Worm (Caenorhabditis elegans) whole organism, dauer: Measurements from ENCODE around the gene tra-2.

Experiments
- unc-62 ChIP-seq: sonication (generic microtip); optimal IDR thresholded peaks from 2 replicates; lab custom pipeline; 2017; ENCODE audit warnings: missing biosample characterization, missing genetic modification reagents, missing genetic modification characterization

tra-2 gene

ce11 chrII:6958136-6958535 lies 7.3 kb downstream of the tra-2 start:
- no peak for TF ChIP-seq unc-62 (GFP tag; lab: Kevin White, UChicago)

- no peak for TF ChIP-seq unc-62 (GFP tag; lab: Kevin White, UChicago)
Observed at ce11 chrII:6955084-6955697, 10.3 kb downstream of the tra-2 start.

- no peak for TF ChIP-seq unc-62 (GFP tag; lab: Kevin White, UChicago)
Observed at ce11 chrII:6951250-6951806, 14.1 kb downstream of the tra-2 start, which contains the start of the genes malt-1 and ceh-38. malt-1 (minus strand) TSS chrII:6951300. ceh-38 (plus strand) TSS chrII:6951526.

- TF ChIP-seq unc-62 (GFP tag; lab: Kevin White, UChicago): no peak
Observed at ce11 chrII:6943299-6944051, 22.0 kb downstream of the tra-2 start.

ce11 chrII:6941520-6941919 lies 24.0 kb downstream of the tra-2 start:
- no peak for TF ChIP-seq unc-62 (GFP tag; lab: Kevin White, UChicago)

- TF ChIP-seq unc-62 (GFP tag; lab: Kevin White, UChicago): no peak
Observed at ce11 chrII:6940726-6941230, 24.7 kb downstream of the tra-2 start.

- TF ChIP-seq unc-62 (GFP tag; lab: Kevin White, UChicago): no peak
Observed at ce11 chrII:6939873-6940272, 25.6 kb downstream of the tra-2 start.

- TF ChIP-seq unc-62 (GFP tag; lab: Kevin White, UChicago): no peak
Observed at ce11 chrII:6937057-6937456, 28.4 kb downstream of the tra-2 start.

ce11 chrII:6936528-6936927 lies 28.9 kb downstream of the tra-2 start:
- TF ChIP-seq unc-62 (GFP tag; lab: Kevin White, UChicago): no peak

- TF ChIP-seq unc-62 (GFP tag; lab: Kevin White, UChicago): no peak
Observed at ce11 chrII:6935975-6936374, 29.5 kb downstream of the tra-2 start.

ce11 chrII:6934729-6935128 lies 30.7 kb downstream of the tra-2 start:
- no peak for TF ChIP-seq unc-62 (GFP tag; lab: Kevin White, UChicago)

- no peak for TF ChIP-seq unc-62 (GFP tag; lab: Kevin White, UChicago)
Observed at ce11 chrII:6932978-6933377, 32.5 kb downstream of the tra-2 start.

ce11 chrII:6930072-6930471 lies 35.4 kb downstream of the tra-2 start:
- no peak for TF ChIP-seq unc-62 (GFP tag; lab: Kevin White, UChicago)

ce11 chrII:6928416-6928815 lies 37.1 kb downstream of the tra-2 start, which contains the start of gene flcn-1:
flcn-1 (plus strand) TSS chrII:6928763.
- TF ChIP-seq unc-62 (GFP tag; lab: Kevin White, UChicago): no peak

- no peak for TF ChIP-seq unc-62 (GFP tag; lab: Kevin White, UChicago)
Observed at ce11 chrII:6927603-6928002, 37.9 kb downstream of the tra-2 start, which contains the start of gene F22D3.4. F22D3.4 (minus strand) TSS chrII:6927603.

ce11 chrII:6927034-6927433 lies 38.4 kb downstream of the tra-2 start:
- no peak for TF ChIP-seq unc-62 (GFP tag; lab: Kevin White, UChicago)
